Fruit fly (Drosophila melanogaster) whole organism, prepupa: ENCODE results near the gene CG9743.

Experiments
- Blimp-1 ChIP-seq: fragments of 200-800 bp; sonication (Bioruptor generic); optimal IDR thresholded peaks from 3 replicates; lab custom pipeline; 2017; ENCODE audit warnings: missing biosample characterization, missing genetic modification characterization, mild to moderate bottlenecking, moderate library complexity, missing genetic modification reagents
- CG10631 ChIP-seq: fragments of 200-800 bp; sonication (Bioruptor generic); optimal IDR thresholded peaks from 2 replicates; lab custom pipeline; 2016; ENCODE audit warnings: missing biosample characterization, missing genetic modification characterization
- CG11762 ChIP-seq: fragments of 200-800 bp; sonication (Bioruptor generic); optimal IDR thresholded peaks from 3 replicates; lab custom pipeline; 2016; ENCODE audit warnings: missing biosample characterization, missing genetic modification characterization; ENCODE audit not compliant: insufficient read depth
- CG15336 ChIP-seq: fragments of 200-800 bp; sonication (Bioruptor generic); IDR thresholded peaks from 2 replicates; pipeline ENCODE4 v1.3.6; 2022; ENCODE audit warnings: missing biosample characterization, missing genetic modification characterization
- CG1621 ChIP-seq: fragments of 200-800 bp; sonication (Bioruptor generic); optimal IDR thresholded peaks from 3 replicates; lab custom pipeline; 2018; ENCODE audit warnings: missing biosample characterization, mild to moderate bottlenecking, missing genetic modification characterization
- CG16779 ChIP-seq: fragments of 200-800 bp; sonication (Bioruptor generic); optimal IDR thresholded peaks from 3 replicates; lab custom pipeline; 2017; ENCODE audit warnings: missing biosample characterization, mild to moderate bottlenecking, missing genetic modification characterization
- CG3032 ChIP-seq: fragments of 200-800 bp; optimal IDR thresholded peaks from 2 replicates; lab custom pipeline; 2019; ENCODE audit warnings: missing biosample characterization, mild to moderate bottlenecking, missing genetic modification characterization, moderate library complexity
- CG34406 ChIP-seq: fragments of 200-800 bp; sonication (Bioruptor generic); optimal IDR thresholded peaks from 3 replicates; lab custom pipeline; 2016; ENCODE audit warnings: missing biosample characterization, missing genetic modification characterization
- CG3919 ChIP-seq: fragments of 200-800 bp; sonication (Bioruptor generic); optimal IDR thresholded peaks from 3 replicates; lab custom pipeline; 2016; ENCODE audit warnings: missing biosample characterization, missing genetic modification characterization
- CG4318 ChIP-seq: fragments of 200-800 bp; sonication (Bioruptor generic); optimal IDR thresholded peaks from 3 replicates; lab custom pipeline; 2017; ENCODE audit warnings: missing biosample characterization, mild to moderate bottlenecking, missing genetic modification characterization
- CG6163 ChIP-seq: fragments of 200-800 bp; sonication (Bioruptor generic); IDR thresholded peaks from 3 replicates; pipeline ENCODE4 v1.3.6; 2022; ENCODE audit warnings: missing biosample characterization, missing genetic modification characterization
- CG6276 ChIP-seq: fragments of 200-800 bp; sonication (Bioruptor generic); optimal IDR thresholded peaks from 2 replicates; lab custom pipeline; 2017; ENCODE audit warnings: missing biosample characterization, mild to moderate bottlenecking, missing genetic modification characterization
- CG6792 ChIP-seq: fragments of 200-800 bp; sonication (Bioruptor generic); optimal IDR thresholded peaks from 3 replicates; lab custom pipeline; 2016; ENCODE audit warnings: missing biosample characterization, missing genetic modification characterization
- CG6808 ChIP-seq: fragments of 200-800 bp; sonication (Bioruptor generic); optimal IDR thresholded peaks from 3 replicates; lab custom pipeline; 2017; ENCODE audit warnings: missing biosample characterization, missing genetic modification characterization, mild to moderate bottlenecking, moderate library complexity, missing genetic modification reagents
- CG7368 ChIP-seq: fragments of 200-800 bp; sonication (Bioruptor generic); optimal IDR thresholded peaks from 3 replicates; lab custom pipeline; 2016; ENCODE audit warnings: missing biosample characterization, missing genetic modification characterization
- CG8119 ChIP-seq: fragments of 200-800 bp; sonication (Bioruptor generic); IDR thresholded peaks from 3 replicates; pipeline ENCODE4 v1.3.6; 2022; ENCODE audit warnings: missing biosample characterization, missing genetic modification characterization
- CG9139 ChIP-seq: fragments of 200-800 bp; sonication (Bioruptor generic); optimal IDR thresholded peaks from 3 replicates; lab custom pipeline; 2017; ENCODE audit warnings: missing biosample characterization, mild to moderate bottlenecking, missing genetic modification characterization
- Eip78C ChIP-seq: fragments of 200-800 bp; sonication (Bioruptor generic); peaks from one replicate; lab custom pipeline; 2016; ENCODE audit warnings: missing biosample characterization, missing genetic modification characterization
- Ets96B ChIP-seq: fragments of 200-800 bp; optimal IDR thresholded peaks from 2 replicates; lab custom pipeline; 2019; ENCODE audit warnings: missing biosample characterization, mild to moderate bottlenecking, missing genetic modification characterization, moderate library complexity
- Hr39 ChIP-seq: fragments of 200-800 bp; sonication (Bioruptor generic); optimal IDR thresholded peaks from 2 replicates; lab custom pipeline; 2016; ENCODE audit warnings: missing biosample characterization, missing genetic modification characterization
- Hr4 ChIP-seq: fragments of 200-800 bp; sonication (Bioruptor generic); optimal IDR thresholded peaks from 3 replicates; lab custom pipeline; 2016; ENCODE audit warnings: missing biosample characterization, missing genetic modification characterization
- dac ChIP-seq: fragments of 200-800 bp; sonication (Bioruptor generic); optimal IDR thresholded peaks from 2 replicates; lab custom pipeline; 2017; ENCODE audit warnings: missing biosample characterization, mild to moderate bottlenecking, missing genetic modification characterization
- dsx ChIP-seq: fragments of 200-800 bp; optimal IDR thresholded peaks from 3 replicates; lab custom pipeline; 2019; ENCODE audit warnings: missing biosample characterization, mild to moderate bottlenecking, missing genetic modification characterization, moderate library complexity; ENCODE audit not compliant: poor library complexity, severe bottlenecking
- eg ChIP-seq: fragments of 200-800 bp; sonication (Bioruptor generic); IDR thresholded peaks from 3 replicates; pipeline ENCODE4 v1.3.6; 2022; ENCODE audit warnings: missing biosample characterization, missing genetic modification characterization
- esn ChIP-seq: fragments of 200-800 bp; sonication (Bioruptor generic); optimal IDR thresholded peaks from 2 replicates; lab custom pipeline; 2016; ENCODE audit warnings: missing biosample characterization, mild to moderate bottlenecking, missing genetic modification characterization, moderate library complexity
- fkh ChIP-seq: fragments of 200-800 bp; sonication (Bioruptor generic); optimal IDR thresholded peaks from 3 replicates; lab custom pipeline; 2017; ENCODE audit warnings: missing biosample characterization, mild to moderate bottlenecking, missing genetic modification characterization, moderate library complexity
- lz ChIP-seq: fragments of 200-800 bp; sonication (Bioruptor generic); optimal IDR thresholded peaks from 3 replicates; lab custom pipeline; 2016; ENCODE audit warnings: missing biosample characterization, missing genetic modification characterization
- net ChIP-seq: fragments of 200-800 bp; sonication (Bioruptor generic); optimal IDR thresholded peaks from 3 replicates; lab custom pipeline; 2016; ENCODE audit warnings: missing biosample characterization, missing genetic modification characterization
- salr ChIP-seq, 2 experiments: fragments of 200-800 bp; sonication (Bioruptor generic); optimal IDR thresholded peaks; 3 replicates each; lab custom pipeline; 2016 to 2018; ENCODE audit warnings: missing biosample characterization in 2 of 2, missing genetic modification characterization in 2 of 2, mild to moderate bottlenecking in 1 of 2
- spab ChIP-seq: fragments of 200-800 bp; sonication (Bioruptor generic); optimal IDR thresholded peaks from 2 replicates; lab custom pipeline; 2017; ENCODE audit warnings: missing biosample characterization, mild to moderate bottlenecking, missing genetic modification characterization, missing genetic modification reagents
- ss ChIP-seq, 2 experiments: fragments of 200-800 bp; sonication (Bioruptor generic); optimal IDR thresholded peaks; 2 replicates in 1 of 2; 3 replicates in 1 of 2; lab custom pipeline; 2017 to 2018; ENCODE audit warnings: mild to moderate bottlenecking in 2 of 2, missing biosample characterization in 2 of 2, missing genetic modification characterization in 2 of 2, moderate library complexity in 1 of 2
- svp ChIP-seq: fragments of 200-800 bp; sonication (Bioruptor generic); peaks from one replicate; lab custom pipeline; 2016; ENCODE audit warnings: missing biosample characterization, missing genetic modification characterization
- topi ChIP-seq: fragments of 200-800 bp; sonication (Bioruptor generic); optimal IDR thresholded peaks from 3 replicates; lab custom pipeline; 2016; ENCODE audit warnings: missing biosample characterization, missing genetic modification characterization
- vri ChIP-seq: fragments of 200-800 bp; sonication (Bioruptor generic); optimal IDR thresholded peaks from 3 replicates; lab custom pipeline; 2016; ENCODE audit warnings: missing biosample characterization, mild to moderate bottlenecking, missing genetic modification characterization

CG9743 gene

DNA sequence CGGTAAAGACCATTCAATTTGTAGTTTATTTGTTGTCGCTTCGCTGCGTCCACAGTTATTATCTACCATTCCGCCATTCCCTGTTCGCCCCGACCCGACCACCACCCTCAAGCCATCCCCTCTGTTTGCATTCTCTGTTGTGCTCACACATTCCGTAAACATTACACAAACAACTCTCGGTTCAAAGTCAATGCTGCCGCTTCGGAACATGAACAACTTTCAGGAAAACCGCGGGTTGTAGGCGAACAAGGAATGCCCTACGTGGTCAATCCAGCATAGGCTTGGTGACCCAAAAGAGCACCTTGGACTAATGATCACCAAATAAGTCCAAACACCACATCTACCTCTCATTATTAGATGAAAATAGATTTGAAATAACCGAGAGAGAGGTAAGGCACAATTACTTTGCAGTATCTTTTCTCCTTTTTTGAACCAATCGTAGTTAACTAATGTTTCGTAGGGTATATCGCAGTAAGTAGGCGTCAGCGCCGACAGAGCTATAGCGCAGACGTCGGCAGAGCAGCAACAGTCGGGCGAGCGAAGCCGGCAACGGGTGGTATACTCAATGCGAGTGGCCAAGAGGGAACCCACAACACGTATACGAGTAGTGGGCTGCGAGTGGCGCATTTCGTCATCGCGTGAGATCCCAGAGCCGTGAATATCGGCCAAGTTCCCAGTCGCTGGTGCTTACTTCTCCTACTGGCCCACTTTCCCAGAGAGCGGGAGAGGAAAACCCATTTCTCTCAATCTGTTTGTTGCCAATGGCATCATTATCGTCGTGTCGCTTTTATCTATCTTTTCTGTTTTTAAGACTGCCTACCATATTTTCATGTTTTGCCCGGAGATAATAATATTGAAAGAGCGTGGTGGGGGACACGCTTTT lies 547 bp upstream of the CG9743 start (continued):
- TF ChIP-seq spab (peak; percentile 48), lz (GFP tag; lab: Kevin White, UChicago) (peak; percentile 59), dac (GFP tag; lab: Kevin White, UChicago) (peak; percentile 59), Ets96B (tag; lab: Kevin White, UChicago) (peak; percentile 75), topi (peak; percentile 59), svp (GFP tag; lab: Kevin White, UChicago) (peak; percentile 67), CG3919 (GFP tag; lab: Kevin White, UChicago) (peak; percentile 74), CG8119 (GFP tag; lab: Robert Waterston, UW) (peak; percentile 77), CG9139 (GFP tag; lab: Kevin White, UChicago) (peak; percentile 2), CG6163 (GFP tag; lab: Robert Waterston, UW) (peak; percentile 84), vri (GFP tag; lab: Kevin White, UChicago) (peak; percentile 24)
- TF ChIP-seq, all 60 proteins: peak for 54

DNA sequence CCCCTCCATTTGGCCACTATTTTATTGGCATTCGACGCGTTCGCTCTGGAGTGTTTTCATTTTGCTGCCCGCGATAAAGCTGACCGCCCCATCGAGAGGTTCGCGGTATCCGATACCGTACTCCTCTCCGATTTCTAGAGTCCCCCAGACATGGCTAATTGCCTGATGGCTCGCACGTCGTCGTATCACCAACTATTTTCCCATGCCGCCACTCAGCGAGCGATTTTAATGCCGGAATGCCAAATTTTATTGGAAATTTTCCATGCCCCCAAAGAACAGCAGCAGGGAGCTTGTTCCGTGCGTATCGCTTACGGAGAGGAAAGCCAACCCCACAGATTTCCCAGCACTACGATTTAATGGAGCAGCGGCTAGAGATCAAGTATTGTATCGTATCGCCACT lies 1.7 kb downstream of the CG9743 start:
- TF ChIP-seq CG6792 (GFP tag; lab: Kevin White, UChicago) (no peak), CG11762 (no peak), CG15336 (GFP tag; lab: Robert Waterston, UW) (no peak), CG34406 (no peak), CG16779 (no peak), Ets96B (tag; lab: Kevin White, UChicago) (no peak), salr (GFP tag; optimal IDR thresholded peaks at IDR 0.05; lab: Kevin White, UChicago) (no peak), net (GFP tag; lab: Kevin White, UChicago) (no peak), fkh (GFP tag; lab: Kevin White, UChicago) (no peak), eg (GFP tag; lab: Robert Waterston, UW) (no peak), Hr4 (GFP tag; lab: Kevin White, UChicago) (no peak), lz (GFP tag; lab: Kevin White, UChicago) (no peak), CG4318 (no peak), ss (GFP tag; optimal IDR thresholded peaks at IDR 0.05; lab: Kevin White, UChicago) (no peak), CG6276 (GFP tag; lab: Kevin White, UChicago) (no peak)
- TF ChIP-seq, all 60 proteins: peak for 0

DNA sequence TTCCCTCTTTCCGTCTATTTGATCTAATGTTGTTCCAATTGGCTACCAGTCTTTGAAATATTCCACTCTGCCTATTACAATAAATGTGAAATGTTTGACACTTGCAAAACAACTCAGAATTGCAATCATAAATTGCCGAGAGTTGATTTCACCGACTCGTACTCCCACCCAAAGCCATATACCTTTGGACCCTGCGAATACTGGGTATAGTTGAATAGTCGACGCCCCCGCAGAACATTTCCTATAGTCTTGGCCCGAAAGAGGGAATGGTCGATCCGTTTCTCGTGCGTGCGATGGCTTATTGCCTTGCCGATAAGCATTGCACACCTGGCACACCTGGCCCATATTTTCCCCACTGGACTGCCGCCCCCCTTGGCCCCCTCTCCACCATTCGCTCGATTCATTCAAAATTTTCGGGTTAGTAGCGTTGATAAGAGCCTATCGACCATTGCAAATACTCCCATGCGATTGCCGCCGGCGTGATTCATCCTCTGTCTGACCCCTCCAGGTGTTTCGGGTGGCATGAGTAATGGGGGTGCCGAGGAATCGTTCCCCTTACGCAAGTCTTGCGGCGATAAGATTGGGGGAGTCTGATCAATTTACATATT lies 2.6 kb downstream of the CG9743 start:
- peak; percentile 5 for TF ChIP-seq Eip78C (GFP tag; lab: Kevin White, UChicago)
- TF ChIP-seq svp (GFP tag; lab: Kevin White, UChicago), result no peak
- TF ChIP-seq dac (GFP tag; lab: Kevin White, UChicago), result no peak
- TF ChIP-seq CG7368 (GFP tag; lab: Kevin White, UChicago), result no peak
- peak; percentile 5 for TF ChIP-seq fkh (GFP tag; lab: Kevin White, UChicago)
- TF ChIP-seq vri (GFP tag; lab: Kevin White, UChicago), result peak; percentile 91

DNA sequence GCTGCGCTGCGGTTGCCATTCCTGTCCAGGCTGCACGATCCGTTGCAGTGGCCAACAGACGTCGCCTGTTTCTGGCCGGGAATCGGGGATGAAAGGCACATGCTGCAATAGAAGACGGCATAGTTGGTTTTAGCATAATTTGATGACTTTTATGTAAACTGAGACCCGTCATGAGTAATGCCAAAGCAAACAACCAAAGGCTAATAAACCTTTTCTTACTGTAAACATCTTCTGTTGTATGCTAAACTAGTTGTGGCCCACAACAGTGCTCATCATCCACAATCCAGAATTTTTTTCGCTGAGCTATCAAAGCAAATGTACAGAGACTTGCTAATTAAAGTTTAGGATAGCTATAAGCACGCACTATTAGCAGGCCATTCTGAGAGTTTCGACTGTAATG lies 4.0 kb downstream of the CG9743 start:
- TF ChIP-seq fkh (GFP tag; lab: Kevin White, UChicago) (peak; percentile 85), CG6808 (GFP tag; lab: Kevin White, UChicago) (no peak)

DNA sequence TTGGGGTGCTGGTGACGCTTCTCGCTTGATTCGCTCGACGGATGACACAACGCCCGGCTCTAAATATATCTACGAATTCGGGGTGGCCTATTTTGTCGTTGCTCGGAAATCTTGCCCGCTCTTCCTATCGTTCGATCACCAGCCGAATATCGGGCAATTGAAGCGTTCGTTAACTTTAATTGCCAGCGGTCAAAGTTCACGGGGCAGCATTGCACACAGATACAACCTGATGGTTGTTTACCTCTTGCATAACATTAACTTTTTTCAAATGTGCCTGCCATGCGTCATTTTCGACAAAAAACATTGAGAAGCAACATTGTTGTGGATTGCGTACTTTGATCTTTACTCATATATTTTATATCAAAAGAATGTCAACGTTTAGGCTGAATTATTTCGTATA lies 5.0 kb downstream of the CG9743 start:
- TF ChIP-seq Eip78C (GFP tag; lab: Kevin White, UChicago) (no peak), salr (GFP tag; optimal IDR thresholded peaks at IDR 0.05; lab: Kevin White, UChicago) (no peak), Hr39 (GFP tag; lab: Kevin White, UChicago) (no peak), CG34406 (no peak), Blimp-1 (GFP tag; lab: Kevin White, UChicago) (no peak), CG3032 (tag; lab: Kevin White, UChicago) (no peak), CG10631 (GFP tag; lab: Kevin White, UChicago) (no peak), vri (GFP tag; lab: Kevin White, UChicago) (no peak), esn (GFP tag; lab: Kevin White, UChicago) (no peak), CG1621 (no peak), svp (GFP tag; lab: Kevin White, UChicago) (no peak), CG4318 (no peak), dsx (GFP tag; lab: Kevin White, UChicago) (no peak), CG6808 (GFP tag; lab: Kevin White, UChicago) (no peak), CG15336 (GFP tag; lab: Robert Waterston, UW) (no peak)
- TF ChIP-seq, all 60 proteins: peak for 0
